Worm (Caenorhabditis elegans) whole organism, young adult: Measurements from ENCODE around the gene F41E7.9.

ENCODE experiments used
- C06A6.2 ChIP-seq: fragments of 200-800 bp; sonication (Bioruptor generic); conservative IDR thresholded peaks from 2 replicates; pipeline ENCODE4 v1.3.6; 2022; ENCODE audit warnings: missing genetic modification characterization, missing compliant biosample characterization
- D2030.7 ChIP-seq: fragments of 200-800 bp; sonication (Bioruptor generic); IDR thresholded peaks from 2 replicates; pipeline ENCODE4 v1.3.6; 2022; ENCODE audit warnings: missing genetic modification reagents, missing genetic modification characterization, missing compliant biosample characterization
- F10E7.11 ChIP-seq: sonication (generic microtip); optimal IDR thresholded peaks from 2 replicates; lab custom pipeline; 2017; ENCODE audit warnings: mild to moderate bottlenecking, missing genetic modification characterization, moderate library complexity, missing compliant biosample characterization
- F23B12.7 ChIP-seq: sonication (generic microtip); optimal IDR thresholded peaks from 2 replicates; lab custom pipeline; 2017; ENCODE audit warnings: missing genetic modification characterization, mild to moderate bottlenecking, missing compliant biosample characterization, antibody characterized with exemption, moderate library complexity; ENCODE audit not compliant: insufficient read depth
- F57C9.4 ChIP-seq: sonication (generic microtip); optimal IDR thresholded peaks from 2 replicates; lab custom pipeline; 2017; ENCODE audit warnings: mild to moderate bottlenecking, missing genetic modification characterization, missing compliant biosample characterization
- Y53G8AR.9 ChIP-seq: fragments of 200-800 bp; sonication (Bioruptor generic); conservative IDR thresholded peaks from 2 replicates; pipeline ENCODE4 v1.3.6; 2022; ENCODE audit warnings: missing genetic modification reagents, missing genetic modification characterization, missing compliant biosample characterization
- Y79H2A.3 ChIP-seq: fragments of 200-800 bp; sonication (Bioruptor generic); conservative IDR thresholded peaks from 2 replicates; pipeline ENCODE4 v1.3.6; 2022; ENCODE audit warnings: missing genetic modification reagents, missing genetic modification characterization, missing compliant biosample characterization
- ZK185.1 ChIP-seq: sonication (generic microtip); optimal IDR thresholded peaks from 2 replicates; lab custom pipeline; 2016; ENCODE audit warnings: mild to moderate bottlenecking, missing genetic modification characterization, missing compliant biosample characterization; ENCODE audit not compliant: poor library complexity, severe bottlenecking
- akir-1 ChIP-seq: fragments of 200-800 bp; sonication (Bioruptor generic); optimal IDR thresholded peaks from 2 replicates; lab custom pipeline; 2018; ENCODE audit warnings: mild to moderate bottlenecking, missing genetic modification characterization, moderate library complexity, missing compliant biosample characterization
- aptf-3 ChIP-seq: fragments of 200-800 bp; sonication (Bioruptor generic); IDR thresholded peaks from 2 replicates; pipeline ENCODE4 v1.3.6; 2022; ENCODE audit warnings: missing genetic modification characterization, missing compliant biosample characterization
- athp-1 ChIP-seq: sonication (generic microtip); optimal IDR thresholded peaks from 2 replicates; lab custom pipeline; 2017; ENCODE audit warnings: mild to moderate bottlenecking, missing genetic modification characterization, missing compliant biosample characterization
- attf-3 ChIP-seq: fragments of 200-800 bp; sonication (Bioruptor generic); conservative IDR thresholded peaks from 2 replicates; pipeline ENCODE4 v1.3.6; 2022; ENCODE audit warnings: missing genetic modification reagents, missing genetic modification characterization, missing compliant biosample characterization
- attf-6 ChIP-seq: fragments of 200-800 bp; sonication (Bioruptor generic); IDR thresholded peaks from 2 replicates; pipeline ENCODE4 v1.3.6; 2022; ENCODE audit warnings: missing genetic modification reagents, missing genetic modification characterization, missing compliant biosample characterization
- bed-1 ChIP-seq: fragments of 200-800 bp; sonication (Bioruptor generic); IDR thresholded peaks from 2 replicates; pipeline ENCODE4 v1.3.6; 2022; ENCODE audit warnings: missing genetic modification reagents, missing genetic modification characterization, missing compliant biosample characterization
- cebp-1 ChIP-seq, 2 experiments: fragments of 200-800 bp in 1 of 2; sonication (Bioruptor generic) in 1 of 2; sonication (generic microtip) in 1 of 2; IDR thresholded peaks in 1 of 2; optimal IDR thresholded peaks in 1 of 2; 2 replicates each; pipeline versions ENCODE4 v1.3.6 to Lab custom; 2017 to 2022; ENCODE audit warnings: missing compliant biosample characterization in 2 of 2, missing genetic modification characterization in 2 of 2, mild to moderate bottlenecking in 1 of 2, missing genetic modification reagents in 1 of 2, moderate library complexity in 1 of 2
- ceh-27 ChIP-seq: fragments of 200-800 bp; sonication (Bioruptor generic); optimal IDR thresholded peaks from 2 replicates; lab custom pipeline; 2018; ENCODE audit warnings: mild to moderate bottlenecking, missing genetic modification characterization, moderate library complexity, missing compliant biosample characterization
- ceh-58 ChIP-seq: fragments of 200-800 bp; sonication (Bioruptor generic); IDR thresholded peaks from 2 replicates; pipeline ENCODE4 v1.3.6; 2022; ENCODE audit warnings: missing genetic modification characterization, missing compliant biosample characterization
- dox-1 ChIP-seq: fragments of 200-800 bp; sonication (Bioruptor generic); IDR thresholded peaks from 2 replicates; pipeline ENCODE4 v1.3.6; 2022; ENCODE audit warnings: missing genetic modification reagents, missing genetic modification characterization, missing compliant biosample characterization
- egl-18 ChIP-seq: fragments of 200-800 bp; sonication (Bioruptor generic); IDR thresholded peaks from 2 replicates; pipeline ENCODE4 v1.3.6; 2022; ENCODE audit warnings: missing genetic modification reagents, missing genetic modification characterization, missing compliant biosample characterization
- egl-44 ChIP-seq: fragments of 200-800 bp; sonication (Bioruptor generic); IDR thresholded peaks from 2 replicates; pipeline ENCODE4 v1.3.6; 2022; ENCODE audit warnings: missing genetic modification reagents, missing genetic modification characterization, missing compliant biosample characterization
- ets-4 ChIP-seq: fragments of 200-800 bp; sonication (Bioruptor generic); optimal IDR thresholded peaks from 2 replicates; lab custom pipeline; 2018; ENCODE audit warnings: mild to moderate bottlenecking, missing genetic modification characterization, missing compliant biosample characterization
- hlh-12 ChIP-seq: sonication (generic microtip); optimal IDR thresholded peaks from 2 replicates; lab custom pipeline; 2016; ENCODE audit warnings: missing genetic modification characterization, missing compliant biosample characterization
- hlh-26 ChIP-seq: fragments of 200-800 bp; sonication (Bioruptor generic); conservative IDR thresholded peaks from 2 replicates; pipeline ENCODE4 v1.3.6; 2022; ENCODE audit warnings: missing genetic modification reagents, missing genetic modification characterization, missing compliant biosample characterization
- hmg-20 ChIP-seq: fragments of 200-800 bp; sonication (Bioruptor generic); IDR thresholded peaks from 2 replicates; pipeline ENCODE4 v1.3.6; 2022; ENCODE audit warnings: missing genetic modification reagents, missing genetic modification characterization, missing compliant biosample characterization
- let-526 ChIP-seq: fragments of 200-800 bp; sonication (Bioruptor generic); IDR thresholded peaks from 2 replicates; pipeline ENCODE4 v1.3.6; 2022; ENCODE audit warnings: missing genetic modification reagents, missing genetic modification characterization, missing compliant biosample characterization
- lsy-27 ChIP-seq: sonication (generic microtip); optimal IDR thresholded peaks from 2 replicates; lab custom pipeline; 2017; ENCODE audit warnings: missing genetic modification characterization, mild to moderate bottlenecking, missing compliant biosample characterization, antibody characterized with exemption, missing genotype, borderline replicate concordance; ENCODE audit not compliant: insufficient read depth
- madf-3 ChIP-seq: fragments of 200-800 bp; sonication (Bioruptor generic); IDR thresholded peaks from 2 replicates; pipeline ENCODE4 v1.3.6; 2022; ENCODE audit warnings: missing genetic modification reagents, missing genetic modification characterization, missing compliant biosample characterization
- mcd-1 ChIP-seq: fragments of 200-800 bp; sonication (Bioruptor generic); IDR thresholded peaks from 2 replicates; pipeline ENCODE4 v1.3.6; 2022; ENCODE audit warnings: missing genetic modification reagents, missing genetic modification characterization, missing compliant biosample characterization
- mxl-1 ChIP-seq: sonication (generic microtip); optimal IDR thresholded peaks from 2 replicates; lab custom pipeline; 2016; ENCODE audit warnings: missing genetic modification characterization, missing compliant biosample characterization
- nfya-1 ChIP-seq: sonication (generic microtip); optimal IDR thresholded peaks from 2 replicates; lab custom pipeline; 2017; ENCODE audit warnings: antibody characterized with exemption, missing compliant biosample characterization, missing genetic modification characterization, borderline replicate concordance; ENCODE audit not compliant: insufficient read depth
- nfya-2 ChIP-seq: fragments of 200-800 bp; sonication (Bioruptor generic); IDR thresholded peaks from 2 replicates; pipeline ENCODE4 v1.3.6; 2022; ENCODE audit warnings: missing genetic modification reagents, missing genetic modification characterization, missing compliant biosample characterization
- nhr-80 ChIP-seq: sonication (generic microtip); optimal IDR thresholded peaks from 2 replicates; lab custom pipeline; 2016; ENCODE audit warnings: missing genetic modification characterization, missing compliant biosample characterization
- nhr-90 ChIP-seq: sonication (generic microtip); optimal IDR thresholded peaks from 2 replicates; lab custom pipeline; 2016; ENCODE audit warnings: missing genotype, mild to moderate bottlenecking, missing genetic modification characterization, missing compliant biosample characterization
- rec-8 ChIP-seq, 2 experiments: sonication (generic microtip); optimal IDR thresholded peaks; 2 replicates each; lab custom pipeline; 2016; ENCODE audit warnings: mild to moderate bottlenecking in 2 of 2, missing genetic modification characterization in 2 of 2, missing genetic modification reagents in 2 of 2, missing genotype in 2 of 2, missing biosample characterization in 1 of 2, missing compliant biosample characterization in 1 of 2, moderate library complexity in 1 of 2
- snpc-1.3 ChIP-seq: sonication (generic microtip); optimal IDR thresholded peaks from 2 replicates; lab custom pipeline; 2017; ENCODE audit warnings: missing genetic modification characterization, mild to moderate bottlenecking, missing compliant biosample characterization, antibody characterized with exemption, moderate library complexity, missing genotype, missing genetic modification reagents; ENCODE audit not compliant: insufficient read depth
- somi-1 ChIP-seq: fragments of 200-800 bp; sonication (Bioruptor generic); optimal IDR thresholded peaks from 2 replicates; lab custom pipeline; 2018; ENCODE audit warnings: mild to moderate bottlenecking, missing genetic modification characterization, missing compliant biosample characterization
- tbp1 ChIP-seq: fragments of 200-800 bp; sonication (Bioruptor generic); optimal IDR thresholded peaks from 2 replicates; lab custom pipeline; 2018; ENCODE audit warnings: mild to moderate bottlenecking, missing genetic modification characterization, missing compliant biosample characterization
- unc-130 ChIP-seq: sonication (generic microtip); optimal IDR thresholded peaks from 2 replicates; lab custom pipeline; 2016; ENCODE audit warnings: missing genetic modification reagents, missing genetic modification characterization, missing compliant biosample characterization
- zfh-2 ChIP-seq: fragments of 200-800 bp; sonication (Bioruptor generic); conservative IDR thresholded peaks from 2 replicates; pipeline ENCODE4 v1.3.6; 2022; ENCODE audit warnings: missing genetic modification reagents, missing genetic modification characterization, missing compliant biosample characterization
- zim-3 ChIP-seq: sonication (generic microtip); optimal IDR thresholded peaks from 2 replicates; lab custom pipeline; 2017; ENCODE audit warnings: mild to moderate bottlenecking, missing genetic modification characterization, moderate library complexity, missing compliant biosample characterization
- ztf-22 ChIP-seq: fragments of 200-800 bp; sonication (Bioruptor generic); optimal IDR thresholded peaks from 2 replicates; lab custom pipeline; 2018; ENCODE audit warnings: mild to moderate bottlenecking, missing genetic modification characterization, moderate library complexity, missing compliant biosample characterization
- ztf-25 ChIP-seq: fragments of 200-800 bp; sonication (Bioruptor generic); IDR thresholded peaks from 2 replicates; pipeline ENCODE4 v1.3.6; 2022; ENCODE audit warnings: missing genetic modification reagents, missing genetic modification characterization, missing compliant biosample characterization
- ztf-26 ChIP-seq: sonication (generic microtip); optimal IDR thresholded peaks from 2 replicates; lab custom pipeline; 2017; ENCODE audit warnings: missing genetic modification characterization, missing compliant biosample characterization

Gene F41E7.9

DNA sequence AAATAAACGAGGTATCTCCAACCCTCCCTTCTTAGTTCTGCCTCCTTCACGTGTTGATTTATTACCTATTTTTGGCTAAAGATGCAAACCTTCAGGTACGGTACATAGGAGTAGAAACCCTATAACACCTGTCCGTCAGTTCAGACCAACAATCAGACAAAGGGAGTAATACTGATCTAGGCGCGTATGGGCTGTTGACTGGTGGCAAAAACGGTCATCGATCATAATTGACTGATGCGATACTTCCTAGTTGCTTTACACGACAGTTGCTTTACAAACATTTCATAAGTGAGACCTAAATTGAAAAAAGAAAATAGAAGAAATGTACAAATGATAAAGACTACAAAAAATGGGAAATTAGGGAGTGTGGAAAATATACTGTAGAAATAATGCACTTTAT, 34.3 kb upstream of the F41E7.9 start:
- TF ChIP-seq hlh-12 (no peak), nhr-80 (no peak), ztf-22 (GFP tag; lab: Kevin White, UChicago) (no peak), unc-130 (GFP tag; lab: Kevin White, UChicago) (no peak), egl-44 (GFP tag; lab: Robert Waterston, UW) (no peak), F10E7.11 (tag; lab: Kevin White, UChicago) (no peak), D2030.7 (GFP tag; lab: Robert Waterston, UW) (no peak), ceh-58 (no peak), somi-1 (GFP tag; lab: Kevin White, UChicago) (no peak), madf-3 (GFP tag; lab: Robert Waterston, UW) (no peak), bed-1 (GFP tag; lab: Robert Waterston, UW) (no peak), F57C9.4 (tag; lab: Kevin White, UChicago) (no peak), lsy-27 (tag; lab: Kevin White, UChicago) (no peak), hlh-26 (GFP tag; lab: Robert Waterston, UW) (no peak), C06A6.2 (GFP tag; lab: Robert Waterston, UW) (no peak)

DNA sequence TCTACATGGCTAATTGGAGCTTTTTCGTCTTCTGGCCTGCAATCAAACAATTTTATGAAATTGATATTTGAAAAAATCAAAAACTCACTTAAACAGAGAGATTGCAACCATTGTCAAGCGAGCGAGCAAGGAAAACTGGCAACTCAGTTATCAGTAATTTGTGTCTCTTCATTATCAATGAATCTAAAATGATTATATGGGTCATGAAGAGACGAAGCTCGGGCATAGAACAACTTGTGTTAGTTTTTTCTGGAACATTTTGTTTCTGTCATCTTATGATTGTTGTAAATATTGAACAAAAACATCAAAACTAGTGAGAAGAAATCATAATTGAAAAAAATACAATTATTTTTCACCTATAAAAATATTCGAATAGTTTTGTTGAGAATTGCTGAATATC, 25.2 kb upstream of the F41E7.9 start, which contains the start of gene R07E3.1:
TSS of gene R07E3.1 (minus strand) at position 176 of the 400 bp plus-strand sequence.
- TF ChIP-seq ztf-25 (GFP tag; lab: Robert Waterston, UW) (no peak), aptf-3 (GFP tag; lab: Robert Waterston, UW) (no peak), lsy-27 (tag; lab: Kevin White, UChicago) (no peak), athp-1 (no peak), nhr-80 (peak; percentile 57), F10E7.11 (tag; lab: Kevin White, UChicago) (no peak), cebp-1 (GFP tag; IDR thresholded peaks at IDR 0.05; lab: Robert Waterston, UW) (0 out of 2 replicates have a peak, but pooled peaks have one; percentile 15), cebp-1 (tag; optimal IDR thresholded peaks at IDR 0.05; lab: Kevin White, UChicago) (no peak), dox-1 (GFP tag; lab: Robert Waterston, UW) (no peak), Y79H2A.3 (GFP tag; lab: Robert Waterston, UW) (no peak)

DNA sequence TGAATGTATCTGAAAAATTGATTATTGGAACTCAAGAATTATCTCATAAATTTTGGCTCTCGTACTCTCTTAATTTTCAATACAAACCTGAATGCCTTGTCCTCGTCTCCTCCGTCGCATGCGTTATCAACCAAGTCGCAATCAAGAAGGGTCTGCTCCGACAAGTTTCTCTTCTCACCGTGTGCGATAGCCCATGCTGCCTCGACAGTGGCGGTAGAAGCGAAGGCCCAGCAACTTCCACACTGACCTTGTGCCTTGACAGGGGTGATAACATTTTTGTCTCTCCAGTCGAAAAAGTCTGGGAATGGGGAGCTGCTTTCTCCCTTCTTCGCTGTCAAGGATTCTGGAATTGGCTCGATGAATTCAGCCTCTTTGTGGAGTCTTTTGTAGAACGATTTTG, 24.2 kb upstream of the F41E7.9 start:
- TF ChIP-seq ztf-22 (GFP tag; lab: Kevin White, UChicago) (no peak), attf-3 (GFP tag; lab: Robert Waterston, UW) (no peak), zfh-2 (peak; percentile 67; the same call in 1 of the 2 replicates), dox-1 (GFP tag; lab: Robert Waterston, UW) (peak; percentile 65; the same call in 1 of the 2 replicates), mcd-1 (peak; percentile 23; the same call in 1 of the 2 replicates), snpc-1.3 (tag; lab: Kevin White, UChicago) (no peak), ZK185.1 (tag; lab: Kevin White, UChicago) (no peak), ets-4 (GFP tag; lab: Kevin White, UChicago) (peak; percentile 72), akir-1 (no peak), zim-3 (tag; lab: Kevin White, UChicago) (no peak), ceh-27 (GFP tag; lab: Kevin White, UChicago) (no peak), somi-1 (GFP tag; lab: Kevin White, UChicago) (no peak), ztf-26 (tag; lab: Kevin White, UChicago) (no peak), tbp1 (GFP tag; lab: Kevin White, UChicago) (peak; percentile 6), nhr-90 (tag; lab: Kevin White, UChicago) (no peak), nfya-2 (no peak), D2030.7 (GFP tag; lab: Robert Waterston, UW) (no peak), egl-18 (GFP tag; lab: Robert Waterston, UW) (no peak), C06A6.2 (GFP tag; lab: Robert Waterston, UW) (no peak), let-526 (no peak), rec-8 (tag; optimal IDR thresholded peaks at IDR 0.05; lab: Kevin White, UChicago) (no peak), mxl-1 (tag; lab: Kevin White, UChicago) (no peak), Y53G8AR.9 (GFP tag; lab: Robert Waterston, UW) (no peak), F23B12.7 (tag; lab: Kevin White, UChicago) (no peak), attf-6 (GFP tag; lab: Robert Waterston, UW) (no peak), nfya-1 (no peak), nhr-80 (peak; percentile 80), hmg-20 (GFP tag; lab: Robert Waterston, UW) (no peak)
